Comparison of ENCODE assay signal across 1 fruit fly cellular context in genomic region chr2L:1462136-1462535, dm6.
TF ChIP-seq lines count a peak whose summit lies in the region.

No protein-coding gene starts in this region.

TF ChIP-seq in whole organism, embryonic, 481 proteins besides CTCF, POLR2A, EP300 and RAD21 (continued from another document):
- no peak for TF ChIP-seq CG11723 (GFP tag; optimal IDR thresholded peaks at IDR 0.05; lab: Kevin White, UChicago)
- TF ChIP-seq p53 (GFP tag; optimal IDR thresholded peaks at IDR 0.05; lab: Kevin White, UChicago) = no peak
- no peak for TF ChIP-seq ro (GFP tag; IDR thresholded peaks at IDR 0.05; lab: Robert Waterston, UW)
- no peak for TF ChIP-seq ac (GFP tag; optimal IDR thresholded peaks at IDR 0.05; lab: Kevin White, UChicago)
- TF ChIP-seq Xrp1 (GFP tag; IDR thresholded peaks at IDR 0.05; lab: Robert Waterston, UW) = peak; percentile 90
- TF ChIP-seq eve (GFP tag; optimal IDR thresholded peaks at IDR 0.05; lab: Kevin White, UChicago) = peak; percentile 20 to 27
- TF ChIP-seq CG10565 (GFP tag; optimal IDR thresholded peaks at IDR 0.05; lab: Kevin White, UChicago) = no peak
- TF ChIP-seq pros (GFP tag; optimal IDR thresholded peaks at IDR 0.05; lab: Kevin White, UChicago) = peak; percentile 22
- peak; percentile 78 for TF ChIP-seq CG8765 (GFP tag; IDR thresholded peaks at IDR 0.05; lab: Robert Waterston, UW)
- no peak for TF ChIP-seq wor (GFP tag; IDR thresholded peaks at IDR 0.05; lab: Robert Waterston, UW)
- TF ChIP-seq CG6254 (GFP tag; optimal IDR thresholded peaks at IDR 0.05; lab: Kevin White, UChicago) = peak; percentile 20
- TF ChIP-seq CG30403 (GFP tag; optimal IDR thresholded peaks at IDR 0.05; lab: Kevin White, UChicago) = peak; percentile 42
- no peak for TF ChIP-seq Bdp1 (GFP tag; optimal IDR thresholded peaks at IDR 0.05; lab: Kevin White, UChicago)
- no peak for TF ChIP-seq ash1 (GFP tag; optimal IDR thresholded peaks at IDR 0.05; lab: Kevin White, UChicago)
- TF ChIP-seq cg (GFP tag; optimal IDR thresholded peaks at IDR 0.05; lab: Kevin White, UChicago) = no peak
- no peak for TF ChIP-seq org-1 (GFP tag; optimal IDR thresholded peaks at IDR 0.05; lab: Kevin White, UChicago)
- no peak for TF ChIP-seq CG18476 (GFP tag; optimal IDR thresholded peaks at IDR 0.05; lab: Kevin White, UChicago)
- no peak; the same call in 1 of the 2 replicates for TF ChIP-seq CG32767 (GFP tag; IDR thresholded peaks at IDR 0.05; lab: Robert Waterston, UW)
- no peak for TF ChIP-seq CG18764 (GFP tag; optimal IDR thresholded peaks at IDR 0.05; lab: Kevin White, UChicago)
- TF ChIP-seq CG10274 (GFP tag; optimal IDR thresholded peaks at IDR 0.05; lab: Kevin White, UChicago) = no peak
- peak; percentile 65 for TF ChIP-seq CG13775 (GFP tag; optimal IDR thresholded peaks at IDR 0.05; lab: Kevin White, UChicago)
- no peak for TF ChIP-seq CG12104 (GFP tag; optimal IDR thresholded peaks at IDR 0.05; lab: Kevin White, UChicago)
- no peak for TF ChIP-seq CG11696 (GFP tag; IDR thresholded peaks at IDR 0.05; lab: Robert Waterston, UW)
- TF ChIP-seq CG14667 (GFP tag; IDR thresholded peaks at IDR 0.05; lab: Robert Waterston, UW) = peak; percentile 50; the same call in 1 of the 2 replicates
- no peak for TF ChIP-seq crp (GFP tag; optimal IDR thresholded peaks at IDR 0.05; lab: Kevin White, UChicago)
- no peak for TF ChIP-seq sqz (GFP tag; optimal IDR thresholded peaks at IDR 0.05; lab: Kevin White, UChicago)
- TF ChIP-seq kay (GFP tag; optimal IDR thresholded peaks at IDR 0.05; lab: Kevin White, UChicago) = no peak
- no peak for TF ChIP-seq CG34376 (GFP tag; optimal IDR thresholded peaks at IDR 0.05; lab: Kevin White, UChicago)
- no peak for TF ChIP-seq CG6654 (GFP tag; optimal IDR thresholded peaks at IDR 0.05; lab: Kevin White, UChicago)
- TF ChIP-seq Drgx (GFP tag; IDR thresholded peaks at IDR 0.05; lab: Robert Waterston, UW) = no peak
- TF ChIP-seq sima (GFP tag; optimal IDR thresholded peaks at IDR 0.05; lab: Kevin White, UChicago) = no peak
- TF ChIP-seq CG17385 (GFP tag; optimal IDR thresholded peaks at IDR 0.05; lab: Kevin White, UChicago) = peak; percentile 39
- TF ChIP-seq CG10543 (GFP tag; optimal IDR thresholded peaks at IDR 0.05; lab: Kevin White, UChicago) = no peak
- peak; percentile 19 for TF ChIP-seq CG7786 (GFP tag; optimal IDR thresholded peaks at IDR 0.05; lab: Kevin White, UChicago)
- no peak for TF ChIP-seq CG18619 (GFP tag; optimal IDR thresholded peaks at IDR 0.05; lab: Kevin White, UChicago)
- no peak for TF ChIP-seq CG9215 (GFP tag; IDR thresholded peaks at IDR 0.05; lab: Robert Waterston, UW)
- TF ChIP-seq B-H2 (GFP tag; optimal IDR thresholded peaks at IDR 0.05; lab: Kevin White, UChicago) = no peak
- TF ChIP-seq CG16779 (GFP tag; IDR thresholded peaks at IDR 0.05; lab: Robert Waterston, UW) = no peak
- TF ChIP-seq CG4820 (GFP tag; optimal IDR thresholded peaks at IDR 0.05; lab: Kevin White, UChicago) = no peak
- TF ChIP-seq CG6272 (GFP tag; IDR thresholded peaks at IDR 0.05; lab: Robert Waterston, UW) = no peak
- TF ChIP-seq CG4328 (GFP tag; optimal IDR thresholded peaks at IDR 0.05; lab: Kevin White, UChicago) = no peak
- no peak for TF ChIP-seq Aef1 (GFP tag; IDR thresholded peaks at IDR 0.05; lab: Robert Waterston, UW)
- no peak for TF ChIP-seq Hr39 (optimal IDR thresholded peaks at IDR 0.05; lab: Kevin White, UChicago)
- peak; percentile 48 for TF ChIP-seq phol (tag; optimal IDR thresholded peaks at IDR 0.05; lab: Kevin White, UChicago)
- peak; percentile 43 for TF ChIP-seq Xbp1 (GFP tag; optimal IDR thresholded peaks at IDR 0.05; lab: Kevin White, UChicago)
- TF ChIP-seq CG16863 (GFP tag; optimal IDR thresholded peaks at IDR 0.05; lab: Kevin White, UChicago) = peak; percentile 54
- TF ChIP-seq CG8089 (GFP tag; optimal IDR thresholded peaks at IDR 0.05; lab: Kevin White, UChicago) = peak; percentile 55
- no peak for TF ChIP-seq sd (tag; optimal IDR thresholded peaks at IDR 0.05; lab: Kevin White, UChicago)
- TF ChIP-seq CG18262 (tag; optimal IDR thresholded peaks at IDR 0.05; lab: Kevin White, UChicago) = peak; percentile 73
- no peak for TF ChIP-seq Taf1 (GFP tag; IDR thresholded peaks at IDR 0.05; lab: Robert Waterston, UW)
- peak; percentile 67; the same call in 2 of the 3 replicates for TF ChIP-seq HLH4C (GFP tag; IDR thresholded peaks at IDR 0.05; lab: Robert Waterston, UW; ENCODE audit: partially characterized antibody)
- TF ChIP-seq NC2β (GFP tag; optimal IDR thresholded peaks at IDR 0.05; lab: Kevin White, UChicago) = peak; percentile 69
- no peak for TF ChIP-seq CG32532 (GFP tag; IDR thresholded peaks at IDR 0.05; lab: Robert Waterston, UW)
- no peak for TF ChIP-seq pan (optimal IDR thresholded peaks at IDR 0.05; lab: Kevin White, UChicago)
- peak in 1 of 2 experiments; percentile 57 for TF ChIP-seq pan (GFP tag; optimal IDR thresholded peaks at IDR 0.05 in 1 of 2, IDR thresholded peaks at IDR 0.05 in 1 of 2)
- no peak for TF ChIP-seq bigmax (GFP tag; optimal IDR thresholded peaks at IDR 0.05; lab: Kevin White, UChicago)
- TF ChIP-seq Hmx (GFP tag; optimal IDR thresholded peaks at IDR 0.05; lab: Kevin White, UChicago) = no peak
- no peak for TF ChIP-seq pb (GFP tag; optimal IDR thresholded peaks at IDR 0.05; lab: Kevin White, UChicago)
- no peak for TF ChIP-seq Dbx (GFP tag; IDR thresholded peaks at IDR 0.05; lab: Robert Waterston, UW)
- TF ChIP-seq sim (GFP tag; IDR thresholded peaks at IDR 0.05; lab: Robert Waterston, UW) = no peak
- no peak for TF ChIP-seq danr (GFP tag; IDR thresholded peaks at IDR 0.05; lab: Robert Waterston, UW)
- TF ChIP-seq CG4360 (GFP tag; IDR thresholded peaks at IDR 0.05; lab: Robert Waterston, UW) = no peak
- TF ChIP-seq CG4282 (GFP tag; optimal IDR thresholded peaks at IDR 0.05; lab: Kevin White, UChicago) = no peak
- no peak for TF ChIP-seq CG42726 (GFP tag; IDR thresholded peaks at IDR 0.05; lab: Robert Waterston, UW; ENCODE audit: partially characterized antibody)
- no peak for TF ChIP-seq schlank (tag; optimal IDR thresholded peaks at IDR 0.05; lab: Kevin White, UChicago)
- TF ChIP-seq gcm2 (GFP tag; optimal IDR thresholded peaks at IDR 0.05; lab: Kevin White, UChicago) = no peak
- TF ChIP-seq Jarid2 (GFP tag; optimal IDR thresholded peaks at IDR 0.05; lab: Kevin White, UChicago) = no peak
- TF ChIP-seq Elba2 (GFP tag; optimal IDR thresholded peaks at IDR 0.05; lab: Kevin White, UChicago) = no peak
